Fruit fly (Drosophila melanogaster) ovary, adult (tissue): Measurements from ENCODE around the gene how.

Source experiments
- CG17801 ChIP-seq: fragments of 200-800 bp; optimal IDR thresholded peaks from 2 replicates; lab custom pipeline; 2019; ENCODE audit warnings: missing biosample characterization, mild to moderate bottlenecking, missing genetic modification characterization, moderate library complexity; ENCODE audit not compliant: partially characterized antibody

Gene how

DNA sequence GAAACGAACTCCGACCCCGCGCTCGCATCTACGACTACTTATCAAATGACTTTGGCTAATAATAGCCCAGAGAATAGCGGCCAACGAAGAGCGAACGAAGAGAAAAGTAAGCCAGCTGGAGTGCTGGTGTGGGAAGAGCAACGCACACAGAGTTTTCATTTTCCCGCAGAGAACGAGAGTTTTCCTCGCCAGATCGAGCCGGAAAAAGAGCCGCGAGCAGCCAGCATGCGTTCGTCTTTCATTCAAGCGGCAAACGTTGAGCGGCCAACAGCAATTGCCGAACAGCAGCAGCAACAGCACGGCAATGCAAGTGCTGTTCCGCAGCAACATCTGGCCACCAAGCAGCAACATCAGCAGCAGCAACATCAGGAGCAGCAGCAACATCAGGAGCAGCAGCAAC, 82.9 kb downstream of the how start:
- TF ChIP-seq CG17801 = no peak
